Fruit fly (Drosophila melanogaster) whole organism: Measurements from ENCODE around the gene CG33080.
A peak's percentile ranks its signal among the peaks of the same experiment; 100 is the strongest.

Experiments used
- CG8478 ChIP-seq: fragments of >200 bp; optimal IDR thresholded peaks from 2 replicates; lab custom pipeline; 2018; ENCODE audit warnings: inconsistent platforms
- Dll ChIP-seq: fragments of >200 bp; optimal IDR thresholded peaks from 2 replicates; lab custom pipeline; 2017
- pan ChIP-seq: fragments of >200 bp; optimal IDR thresholded peaks from 2 replicates; lab custom pipeline; 2017
- usp ChIP-seq: fragments of >200 bp; optimal IDR thresholded peaks from 2 replicates; lab custom pipeline; 2017; ENCODE audit warnings: missing biosample characterization, missing genetic modification characterization, mixed read lengths

- TF ChIP-seq usp (GFP tag; lab: Kevin White, UChicago) (no peak), Dll (lab: Kevin White, UChicago) (no peak), CG8478 (lab: Kevin White, UChicago) (no peak), pan (lab: Kevin White, UChicago) (peak; percentile 70)
Measured at dm6 chrX:5699824-5700498, 17.6 kb downstream of the CG33080 start.
